Fruit fly (Drosophila melanogaster) whole organism, embryonic: ENCODE results near the gene CG15263.
A peak's percentile ranks its signal among the peaks of the same experiment; 100 is the strongest.

ENCODE experiments used
- Aef1 ChIP-seq: fragments of 200-800 bp; sonication (Bioruptor generic); IDR thresholded peaks from 3 replicates; pipeline ENCODE4 v1.3.6; 2022; ENCODE audit warnings: missing biosample characterization, missing genetic modification characterization
- Atf6 ChIP-seq: fragments of 200-800 bp; sonication (Bioruptor generic); IDR thresholded peaks from 2 replicates; pipeline ENCODE4 v1.3.6; 2022; ENCODE audit warnings: missing biosample characterization, missing genetic modification characterization
- CG10462 ChIP-seq: fragments of 200-800 bp; sonication (Bioruptor generic); optimal IDR thresholded peaks from 2 replicates; lab custom pipeline; 2016; ENCODE audit warnings: missing biosample characterization, missing genetic modification characterization
- CG13287 ChIP-seq: fragments of 200-800 bp; sonication (Bioruptor generic); IDR thresholded peaks from 2 replicates; pipeline ENCODE4 v1.3.6; 2022; ENCODE audit warnings: missing biosample characterization, missing genetic modification characterization; ENCODE audit not compliant: partially characterized antibody
- CG16863 ChIP-seq: fragments of 200-800 bp; sonication (Bioruptor generic); optimal IDR thresholded peaks from 3 replicates; lab custom pipeline; 2016; ENCODE audit warnings: missing biosample characterization, missing genetic modification characterization
- CG30020 ChIP-seq: fragments of 200-800 bp; optimal IDR thresholded peaks from 2 replicates; lab custom pipeline; 2019; ENCODE audit warnings: missing biosample characterization, mild to moderate bottlenecking, missing genetic modification characterization, moderate library complexity
- CG30431 ChIP-seq: fragments of 200-800 bp; sonication (Bioruptor generic); optimal IDR thresholded peaks from 2 replicates; lab custom pipeline; 2017; ENCODE audit warnings: missing biosample characterization, missing genetic modification characterization
- CG31441 ChIP-seq: fragments of 200-800 bp; sonication (Bioruptor generic); IDR thresholded peaks from 2 replicates; pipeline ENCODE4 v1.3.6; 2022; ENCODE audit warnings: missing biosample characterization, missing genetic modification characterization
- CG32767 ChIP-seq: fragments of 200-800 bp; sonication (Bioruptor generic); IDR thresholded peaks from 2 replicates; pipeline ENCODE4 v1.3.6; 2022; ENCODE audit warnings: missing biosample characterization, missing genetic modification characterization
- CG33213 ChIP-seq: fragments of 200-800 bp; sonication (Bioruptor generic); optimal IDR thresholded peaks from 3 replicates; lab custom pipeline; 2016; ENCODE audit warnings: missing biosample characterization, missing genetic modification characterization
- CG3847 ChIP-seq: fragments of 200-800 bp; sonication (Bioruptor generic); IDR thresholded peaks from 2 replicates; pipeline ENCODE4 v1.3.6; 2022; ENCODE audit warnings: missing biosample characterization, missing genetic modification characterization
- CG42726 ChIP-seq: fragments of 200-800 bp; sonication (Bioruptor generic); IDR thresholded peaks from 2 replicates; pipeline ENCODE4 v1.3.6; 2022; ENCODE audit warnings: missing biosample characterization, missing genetic modification characterization; ENCODE audit not compliant: partially characterized antibody
- CG4360 ChIP-seq: fragments of 200-800 bp; sonication (Bioruptor generic); IDR thresholded peaks from 2 replicates; pipeline ENCODE4 v1.3.6; 2022; ENCODE audit warnings: missing biosample characterization, missing genetic modification characterization
- CG4730 ChIP-seq: fragments of 200-800 bp; sonication (Bioruptor generic); IDR thresholded peaks from 2 replicates; pipeline ENCODE4 v1.3.6; 2022; ENCODE audit warnings: missing biosample characterization, missing genetic modification characterization
- CG6254 ChIP-seq: fragments of 200-800 bp; sonication (Bioruptor generic); optimal IDR thresholded peaks from 3 replicates; lab custom pipeline; 2017; ENCODE audit warnings: mild to moderate bottlenecking, missing biosample characterization, missing genetic modification reagents, missing genetic modification characterization
- CG6272 ChIP-seq: fragments of 200-800 bp; sonication (Bioruptor generic); IDR thresholded peaks from 2 replicates; pipeline ENCODE4 v1.3.6; 2022; ENCODE audit warnings: missing biosample characterization, missing genetic modification characterization
- CG7357 ChIP-seq: fragments of 200-800 bp; sonication (Bioruptor generic); IDR thresholded peaks from 3 replicates; pipeline ENCODE4 v1.3.6; 2022; ENCODE audit warnings: missing biosample characterization, missing genetic modification characterization
- CG7745 ChIP-seq: fragments of 200-800 bp; sonication (Bioruptor generic); optimal IDR thresholded peaks from 2 replicates; lab custom pipeline; 2018; ENCODE audit warnings: missing biosample characterization, mild to moderate bottlenecking, missing genetic modification characterization, moderate library complexity
- CG8924 ChIP-seq: fragments of 200-800 bp; optimal IDR thresholded peaks from 3 replicates; lab custom pipeline; 2019; ENCODE audit warnings: missing biosample characterization, mild to moderate bottlenecking, missing genetic modification characterization, moderate library complexity
- CG9437 ChIP-seq: fragments of 200-800 bp; sonication (Bioruptor generic); optimal IDR thresholded peaks from 2 replicates; lab custom pipeline; 2018; ENCODE audit warnings: missing biosample characterization, mild to moderate bottlenecking, missing genetic modification characterization
- CG9817 ChIP-seq: fragments of 200-800 bp; sonication (Bioruptor generic); optimal IDR thresholded peaks from 2 replicates; lab custom pipeline; 2018; ENCODE audit warnings: missing biosample characterization, mild to moderate bottlenecking, missing genetic modification characterization, moderate library complexity
- CHES-1-like ChIP-seq: fragments of 200-800 bp; sonication (Bioruptor generic); optimal IDR thresholded peaks from 2 replicates; lab custom pipeline; 2016; ENCODE audit warnings: missing biosample characterization, missing genetic modification characterization
- Fer2 ChIP-seq: fragments of 200-800 bp; sonication (Bioruptor generic); optimal IDR thresholded peaks from 2 replicates; lab custom pipeline; 2018; ENCODE audit warnings: missing biosample characterization, mild to moderate bottlenecking, missing genetic modification characterization, moderate library complexity
- Gug ChIP-seq: fragments of 200-800 bp; sonication (Bioruptor generic); IDR thresholded peaks from 4 replicates; pipeline ENCODE4 v1.3.6; 2022; ENCODE audit warnings: missing biosample characterization, missing genetic modification characterization
- HLH3B ChIP-seq: fragments of 200-800 bp; sonication (Bioruptor generic); IDR thresholded peaks from 2 replicates; pipeline ENCODE4 v1.3.6; 2022; ENCODE audit warnings: missing biosample characterization, missing genetic modification characterization
- HLH54F ChIP-seq: fragments of 200-800 bp; sonication (Bioruptor generic); optimal IDR thresholded peaks from 3 replicates; lab custom pipeline; 2016; ENCODE audit warnings: missing biosample characterization, missing genetic modification characterization
- HmgZ ChIP-seq: fragments of 200-800 bp; sonication (Bioruptor generic); optimal IDR thresholded peaks from 2 replicates; lab custom pipeline; 2018; ENCODE audit warnings: missing biosample characterization, mild to moderate bottlenecking, missing genetic modification characterization
- Hr39 ChIP-seq: fragments of >200 bp; optimal IDR thresholded peaks from 2 replicates; lab custom pipeline; 2017
- NK7.1 ChIP-seq: fragments of 200-800 bp; sonication (Bioruptor generic); optimal IDR thresholded peaks from 3 replicates; lab custom pipeline; 2016; ENCODE audit warnings: missing biosample characterization, missing genetic modification characterization
- Trl ChIP-seq, 3 experiments: fragments of >200 bp in 2 of 3; fragments of 200-800 bp in 1 of 3; sonication (Bioruptor generic) in 1 of 3; optimal IDR thresholded peaks; 2 replicates in 1 of 3; 3 replicates in 2 of 3; lab custom pipeline; 2016 to 2017; ENCODE audit warnings: missing biosample characterization in 1 of 3, missing genetic modification characterization in 1 of 3
- ac ChIP-seq: fragments of 200-800 bp; sonication (Bioruptor generic); optimal IDR thresholded peaks from 3 replicates; lab custom pipeline; 2017; ENCODE audit warnings: missing biosample characterization, mild to moderate bottlenecking, missing genetic modification characterization
- bcd ChIP-seq: fragments of 200-800 bp; sonication (Bioruptor generic); optimal IDR thresholded peaks from 2 replicates; lab custom pipeline; 2017; ENCODE audit warnings: missing biosample characterization, mild to moderate bottlenecking, missing genetic modification characterization
- cad ChIP-seq: fragments of >200 bp; optimal IDR thresholded peaks from 2 replicates; lab custom pipeline; 2017; ENCODE audit warnings: missing biosample characterization, missing genetic modification characterization
- cg ChIP-seq: fragments of 200-800 bp; sonication (Bioruptor generic); optimal IDR thresholded peaks from 3 replicates; lab custom pipeline; 2019; ENCODE audit warnings: missing biosample characterization, mild to moderate bottlenecking, missing genetic modification characterization, moderate library complexity
- danr ChIP-seq: fragments of 200-800 bp; sonication (Bioruptor generic); IDR thresholded peaks from 2 replicates; pipeline ENCODE4 v1.3.6; 2022; ENCODE audit warnings: missing biosample characterization, missing genetic modification characterization
- dimm ChIP-seq: fragments of 200-800 bp; sonication (Bioruptor generic); IDR thresholded peaks from 2 replicates; pipeline ENCODE4 v1.3.6; 2022; ENCODE audit warnings: missing biosample characterization, missing genetic modification characterization
- ems ChIP-seq: fragments of 200-800 bp; sonication (Bioruptor generic); optimal IDR thresholded peaks from 3 replicates; lab custom pipeline; 2016; ENCODE audit warnings: missing biosample characterization, missing genetic modification characterization
- fd3F ChIP-seq: fragments of 200-800 bp; sonication (Bioruptor generic); optimal IDR thresholded peaks from 2 replicates; lab custom pipeline; 2018; ENCODE audit warnings: missing biosample characterization, mild to moderate bottlenecking, missing genetic modification characterization, moderate library complexity
- gce ChIP-seq: fragments of 200-800 bp; sonication (Bioruptor generic); IDR thresholded peaks from 3 replicates; pipeline ENCODE4 v1.3.6; 2022; ENCODE audit warnings: missing biosample characterization, missing genetic modification characterization
- grn ChIP-seq: fragments of 200-800 bp; sonication (Bioruptor generic); optimal IDR thresholded peaks from 3 replicates; lab custom pipeline; 2017; ENCODE audit warnings: missing biosample characterization, missing genetic modification characterization
- knrl ChIP-seq: fragments of 200-800 bp; sonication (Bioruptor generic); IDR thresholded peaks from 3 replicates; pipeline ENCODE4 v1.3.6; 2022; ENCODE audit warnings: missing biosample characterization, missing genetic modification characterization; ENCODE audit not compliant: partially characterized antibody
- org-1 ChIP-seq: fragments of 200-800 bp; sonication (Bioruptor generic); optimal IDR thresholded peaks from 2 replicates; lab custom pipeline; 2017; ENCODE audit warnings: missing biosample characterization, missing genetic modification characterization
- row ChIP-seq: fragments of 200-800 bp; sonication (Bioruptor generic); IDR thresholded peaks from 3 replicates; pipeline ENCODE4 v1.3.6; 2022; ENCODE audit warnings: missing biosample characterization, missing genetic modification characterization
- salm ChIP-seq: fragments of 200-800 bp; sonication (Bioruptor generic); optimal IDR thresholded peaks from 2 replicates; lab custom pipeline; 2018; ENCODE audit warnings: missing biosample characterization, mild to moderate bottlenecking, missing genetic modification characterization
- sc ChIP-seq, 3 experiments: fragments of >200 bp in 2 of 3; fragments of 200-800 bp in 1 of 3; sonication (Bioruptor generic) in 1 of 3; optimal IDR thresholded peaks; 2 replicates in 2 of 3; 3 replicates in 1 of 3; lab custom pipeline; 2017; ENCODE audit warnings: mild to moderate bottlenecking in 1 of 3, missing biosample characterization in 1 of 3, missing genetic modification characterization in 1 of 3, missing genetic modification reagents in 1 of 3
- slp2 ChIP-seq: fragments of 200-800 bp; sonication (Bioruptor generic); optimal IDR thresholded peaks from 2 replicates; lab custom pipeline; 2016; ENCODE audit warnings: missing biosample characterization, missing genetic modification characterization
- sna ChIP-seq: fragments of 200-800 bp; sonication (Bioruptor generic); IDR thresholded peaks from 2 replicates; pipeline ENCODE4 v1.3.6; 2022; ENCODE audit warnings: missing biosample characterization, missing genetic modification characterization; ENCODE audit not compliant: partially characterized antibody
- tio ChIP-seq: fragments of 200-800 bp; sonication (Bioruptor generic); optimal IDR thresholded peaks from 2 replicates; lab custom pipeline; 2017; ENCODE audit warnings: missing biosample characterization, missing genetic modification characterization, inconsistent platforms
- vfl ChIP-seq: fragments of 200-800 bp; sonication (Bioruptor generic); optimal IDR thresholded peaks from 2 replicates; lab custom pipeline; 2016; ENCODE audit warnings: missing biosample characterization, missing genetic modification characterization

CG15263 gene

dm6 chr2L:15248163-15249005 is 36.4 kb upstream of the CG15263 start, which contains the start of gene dao (continued):
- peak; percentile 10 for TF ChIP-seq CG9437 (GFP tag; lab: Kevin White, UChicago)
- no peak for TF ChIP-seq CG6254
- TF ChIP-seq CG4360 (GFP tag; lab: Robert Waterston, UW), result no peak
- TF ChIP-seq cad (GFP tag; lab: Kevin White, UChicago), result no peak
- peak; percentile 21 for TF ChIP-seq CG8924 (tag; lab: Kevin White, UChicago)
- peak; percentile 45 for TF ChIP-seq CG9817 (tag; lab: Kevin White, UChicago)
- no peak for TF ChIP-seq Hr39
- TF ChIP-seq dimm (GFP tag; lab: Robert Waterston, UW), result no peak
- peak; percentile 5 for TF ChIP-seq CG33213 (GFP tag; lab: Kevin White, UChicago)
- no peak for TF ChIP-seq CG16863 (GFP tag; lab: Kevin White, UChicago)
- TF ChIP-seq bcd (GFP tag; lab: Kevin White, UChicago), result no peak
- TF ChIP-seq Aef1 (GFP tag; lab: Robert Waterston, UW), result peak; percentile 65
- no peak for TF ChIP-seq cg (GFP tag; lab: Kevin White, UChicago)
- TF ChIP-seq org-1 (GFP tag; lab: Kevin White, UChicago), result no peak
- peak; percentile 48; the same call in 1 of the 2 replicates for TF ChIP-seq CG42726 (GFP tag; lab: Robert Waterston, UW)
- peak; percentile 68; the same call in 1 of the 2 replicates for TF ChIP-seq sna (GFP tag; lab: Robert Waterston, UW)
- TF ChIP-seq fd3F (GFP tag; lab: Kevin White, UChicago), result peak; percentile 21
- no peak for TF ChIP-seq CG31441 (GFP tag; lab: Robert Waterston, UW)
- no peak for TF ChIP-seq NK7.1
- peak; percentile 63 for TF ChIP-seq CG6272 (GFP tag; lab: Robert Waterston, UW)
- TF ChIP-seq sc (optimal IDR thresholded peaks at IDR 0.05; lab: Kevin White, UChicago), result no peak
- no peak for TF ChIP-seq sc (GFP tag; optimal IDR thresholded peaks at IDR 0.05; lab: Kevin White, UChicago)
- no peak for TF ChIP-seq Trl (optimal IDR thresholded peaks at IDR 0.05; lab: Kevin White, UChicago)
- TF ChIP-seq Trl (GFP tag; optimal IDR thresholded peaks at IDR 0.05; lab: Kevin White, UChicago), result no peak
- no peak for TF ChIP-seq HmgZ (tag; lab: Kevin White, UChicago)
- TF ChIP-seq ac (GFP tag; lab: Kevin White, UChicago), result no peak
- no peak for TF ChIP-seq CG7745 (tag; lab: Kevin White, UChicago)
- TF ChIP-seq CG32767 (GFP tag; lab: Robert Waterston, UW), result no peak
- TF ChIP-seq Atf6 (GFP tag; lab: Robert Waterston, UW), result 0 out of 2 replicates have a peak, but pooled peaks have one; percentile 11
- TF ChIP-seq CG3847 (GFP tag; lab: Robert Waterston, UW), result peak; percentile 6; the same call in 1 of the 2 replicates
- TF ChIP-seq Gug (GFP tag; lab: Robert Waterston, UW), result peak; percentile 77; the same call in 3 of the 4 replicates
- TF ChIP-seq knrl (GFP tag; lab: Robert Waterston, UW), result peak; percentile 85
- no peak for TF ChIP-seq grn (GFP tag; lab: Kevin White, UChicago)
- TF ChIP-seq HLH54F, result peak; percentile 35
- peak; percentile 64 for TF ChIP-seq tio (GFP tag; lab: Kevin White, UChicago)
- peak; percentile 58 for TF ChIP-seq CG10462 (GFP tag; lab: Kevin White, UChicago)
- TF ChIP-seq vfl (GFP tag; lab: Kevin White, UChicago), result no peak
- peak; percentile 82 for TF ChIP-seq CG13287 (GFP tag; lab: Robert Waterston, UW)
- peak; percentile 27 for TF ChIP-seq ems (GFP tag; lab: Kevin White, UChicago)
- no peak for TF ChIP-seq gce (GFP tag; lab: Robert Waterston, UW)
- peak; percentile 80 for TF ChIP-seq row (GFP tag; lab: Robert Waterston, UW)
- TF ChIP-seq CG30020 (tag; lab: Kevin White, UChicago), result peak; percentile 24
- TF ChIP-seq CG7357, result no peak
- TF ChIP-seq Fer2 (tag; lab: Kevin White, UChicago), result peak; percentile 10
- peak; percentile 23; the same call in 1 of the 2 replicates for TF ChIP-seq HLH3B (GFP tag; lab: Robert Waterston, UW)
- no peak for TF ChIP-seq CHES-1-like (GFP tag; lab: Kevin White, UChicago)
- no peak for TF ChIP-seq danr (GFP tag; lab: Robert Waterston, UW)
- TF ChIP-seq salm (tag; lab: Kevin White, UChicago), result no peak
- TF ChIP-seq slp2 (GFP tag; lab: Kevin White, UChicago), result no peak
- no peak for TF ChIP-seq CG30431
- no peak; the same call in 1 of the 2 replicates for TF ChIP-seq CG4730 (GFP tag; lab: Robert Waterston, UW)
